Fruit fly (Drosophila melanogaster) Kc167 (cell line): ENCODE data around the gene CG3335.

ENCODE experiments used
- Myc ChIP-seq: fragments of >200 bp; optimal IDR thresholded peaks from 2 replicates; lab custom pipeline; 2017; ENCODE audit warnings: missing external identifiers
- Sin3A ChIP-seq: fragments of >200 bp; optimal IDR thresholded peaks from 2 replicates; lab custom pipeline; 2018; ENCODE audit warnings: missing external identifiers
- h ChIP-seq: fragments of >200 bp; optimal IDR thresholded peaks from 3 replicates; lab custom pipeline; 2018; ENCODE audit warnings: missing external identifiers
- insv ChIP-seq: fragments of >200 bp; optimal IDR thresholded peaks from 3 replicates; lab custom pipeline; 2018; ENCODE audit warnings: missing external identifiers
- psq ChIP-seq: fragments of >200 bp; optimal IDR thresholded peaks from 2 replicates; lab custom pipeline; 2017; ENCODE audit warnings: missing external identifiers
- ttk ChIP-seq: sonication (Bioruptor generic); optimal IDR thresholded peaks from 2 replicates; lab custom pipeline; 2017; ENCODE audit warnings: missing external identifiers

CG3335 gene

dm6 chr3L:9637812-9638211, 13.8 kb downstream of the CG3335 start, which contains the start of gene CG8329:
Gene CG8329, plus strand, starts transcription at chr3L:9638112.
- no peak for TF ChIP-seq insv (lab: Kevin White, UChicago)
- TF ChIP-seq psq (lab: Kevin White, UChicago), result no peak
- no peak for TF ChIP-seq Sin3A (lab: Kevin White, UChicago)
- no peak for TF ChIP-seq Myc (lab: Kevin White, UChicago)
- no peak for TF ChIP-seq h (lab: Kevin White, UChicago)
- no peak for TF ChIP-seq ttk (lab: Kevin White, UChicago)

- TF ChIP-seq Sin3A (lab: Kevin White, UChicago) (no peak), insv (lab: Kevin White, UChicago) (no peak), psq (lab: Kevin White, UChicago) (no peak), Myc (lab: Kevin White, UChicago) (no peak), ttk (lab: Kevin White, UChicago) (no peak), h (lab: Kevin White, UChicago) (no peak)
Observed at dm6 chr3L:9638971-9639370, 14.9 kb downstream of the CG3335 start, which contains the start of gene CG18179. Gene CG18179, plus strand, starts transcription at chr3L:9639271.

- no peak for TF ChIP-seq h (lab: Kevin White, UChicago)
- no peak for TF ChIP-seq psq (lab: Kevin White, UChicago)
- no peak for TF ChIP-seq ttk (lab: Kevin White, UChicago)
- TF ChIP-seq insv (lab: Kevin White, UChicago), result no peak
- TF ChIP-seq Myc (lab: Kevin White, UChicago), result no peak
- TF ChIP-seq Sin3A (lab: Kevin White, UChicago), result no peak
Observed at dm6 chr3L:9640713-9641112, 16.7 kb downstream of the CG3335 start, which contains the start of gene CG18180. Gene CG18180, plus strand, starts transcription at chr3L:9641013.

- TF ChIP-seq psq (lab: Kevin White, UChicago), result no peak
- TF ChIP-seq Myc (lab: Kevin White, UChicago), result no peak
- no peak for TF ChIP-seq ttk (lab: Kevin White, UChicago)
Observed at dm6 chr3L:9643762-9644161, 19.7 kb downstream of the CG3335 start, which contains the start of gene CNMaR. Gene CNMaR, plus strand, starts transcription at chr3L:9644109.

dm6 chr3L:9671372-9671771, 47.3 kb downstream of the CG3335 start:
- TF ChIP-seq Myc (lab: Kevin White, UChicago) (no peak), h (lab: Kevin White, UChicago) (no peak), ttk (lab: Kevin White, UChicago) (no peak)

- no peak for TF ChIP-seq h (lab: Kevin White, UChicago)
- no peak for TF ChIP-seq ttk (lab: Kevin White, UChicago)
- TF ChIP-seq Myc (lab: Kevin White, UChicago), result no peak
- TF ChIP-seq psq (lab: Kevin White, UChicago), result no peak
- no peak for TF ChIP-seq Sin3A (lab: Kevin White, UChicago)
- no peak for TF ChIP-seq insv (lab: Kevin White, UChicago)
Observed at dm6 chr3L:9674300-9674699, 50.3 kb downstream of the CG3335 start.

dm6 chr3L:9675528-9675963, 51.5 kb downstream of the CG3335 start:
- TF ChIP-seq ttk (lab: Kevin White, UChicago), result no peak
- TF ChIP-seq Myc (lab: Kevin White, UChicago), result no peak
- no peak for TF ChIP-seq h (lab: Kevin White, UChicago)
- TF ChIP-seq psq (lab: Kevin White, UChicago), result no peak
- TF ChIP-seq Sin3A (lab: Kevin White, UChicago), result no peak
- TF ChIP-seq insv (lab: Kevin White, UChicago), result no peak
